Worm (Caenorhabditis elegans): ENCODE data around the gene rec-8.

Gene rec-8

DNA sequence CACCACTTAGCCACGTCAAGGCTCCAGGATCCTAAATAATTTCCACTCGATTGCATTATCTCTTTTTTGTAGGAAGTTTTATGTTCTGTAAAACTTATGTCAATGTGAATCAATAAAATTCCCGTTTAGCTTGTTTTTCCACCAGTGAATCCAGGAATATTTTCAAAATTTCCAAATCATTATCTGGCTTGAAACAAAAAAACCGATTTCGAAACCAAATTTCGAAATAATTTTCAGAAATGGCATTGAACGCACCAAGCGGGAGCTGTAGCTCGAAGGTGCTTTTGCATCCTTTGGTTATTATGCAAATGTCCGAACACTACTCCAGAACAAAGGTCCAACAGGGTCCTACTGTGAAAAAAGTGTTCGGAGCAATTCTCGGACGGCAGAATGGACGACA is 52.4 kb downstream of the rec-8 start, which contains the start of gene csn-6:
TSS of gene csn-6 (plus strand) at position 234 of the 400 bp plus-strand sequence.
- TF ChIP-seq zag-1 (tag; optimal IDR thresholded peaks at IDR 0.05) (no peak), lin-13 (GFP tag; optimal IDR thresholded peaks at IDR 0.05) (no peak), alr-1 (tag; optimal IDR thresholded peaks at IDR 0.05) (no peak), nhr-129 (tag; optimal IDR thresholded peaks at IDR 0.05) (no peak), lin-11 (tag; optimal IDR thresholded peaks at IDR 0.05) (no peak), mbf-1 (tag; optimal IDR thresholded peaks at IDR 0.05) (no peak), sma-9 (GFP tag; optimal IDR thresholded peaks at IDR 0.05) (no peak), sma-9 (tag; optimal IDR thresholded peaks at IDR 0.05) (no peak), ceh-82 (tag; optimal IDR thresholded peaks at IDR 0.05) (no peak), unc-62 (GFP tag; optimal IDR thresholded peaks at IDR 0.05) (no peak), nhr-21 (tag; optimal IDR thresholded peaks at IDR 0.05) (no peak), blmp-1 (tag; optimal IDR thresholded peaks at IDR 0.05; ENCODE audit: insufficient read depth) (no peak)

DNA sequence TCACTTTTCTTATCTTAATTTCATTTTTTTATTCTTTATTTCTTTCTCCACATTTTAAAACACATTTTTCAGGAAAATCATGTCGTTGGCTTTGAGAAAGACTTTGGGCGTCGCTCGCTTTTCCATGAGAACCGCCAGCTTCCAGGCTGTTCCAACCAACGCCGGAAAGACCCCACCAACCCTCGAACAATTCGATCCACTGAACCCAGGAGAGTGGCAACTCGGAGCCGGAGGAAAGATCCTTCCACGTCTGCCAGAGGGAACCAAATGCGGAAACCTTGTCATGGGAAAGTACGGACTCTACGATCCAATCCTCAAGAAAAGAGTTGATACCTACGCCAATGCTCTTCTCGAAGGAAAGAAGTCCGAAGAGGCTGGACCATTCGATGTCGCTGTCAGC is 52.9 kb downstream of the rec-8 start, which contains the start of gene kdp-1:
TSS of gene kdp-1 (plus strand) at position 80 of the 400 bp plus-strand sequence.
- peak; percentile 9 for TF ChIP-seq lin-13 (GFP tag; optimal IDR thresholded peaks at IDR 0.05)
- TF ChIP-seq zag-1 (tag; optimal IDR thresholded peaks at IDR 0.05), result no peak

DNA sequence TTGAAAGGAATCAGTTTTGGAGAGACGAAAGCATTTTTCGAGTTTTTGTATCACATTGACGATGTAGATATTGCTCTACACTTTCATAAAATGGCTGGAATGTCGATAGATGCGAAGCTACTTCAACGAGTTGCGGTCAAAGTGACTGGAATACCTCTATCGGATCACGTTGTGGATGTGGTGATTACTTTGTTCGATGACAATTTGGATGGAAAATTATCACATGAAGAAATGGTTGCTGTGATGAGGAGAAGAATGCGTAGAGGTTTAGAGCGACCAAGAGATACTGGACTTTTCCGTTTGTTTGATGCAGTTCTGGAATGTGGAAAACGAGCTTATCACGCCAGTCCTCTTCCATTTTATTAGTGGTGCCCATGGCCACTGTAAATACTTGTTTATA is 53.3 kb downstream of the rec-8 start:
- TF ChIP-seq nhr-10 (tag; optimal IDR thresholded peaks at IDR 0.05), result no peak
- TF ChIP-seq blmp-1 (tag; optimal IDR thresholded peaks at IDR 0.05; ENCODE audit: insufficient read depth), result no peak
- TF ChIP-seq egl-27 (tag; optimal IDR thresholded peaks at IDR 0.05), result no peak
- no peak for TF ChIP-seq fos-1 (tag; optimal IDR thresholded peaks at IDR 0.05)
- no peak for TF ChIP-seq nhr-129 (tag; optimal IDR thresholded peaks at IDR 0.05)
- no peak for TF ChIP-seq alr-1 (tag; optimal IDR thresholded peaks at IDR 0.05)
- no peak for TF ChIP-seq Y55F3AM.14 (GFP tag; optimal IDR thresholded peaks at IDR 0.05)
